Fruit fly (Drosophila melanogaster): Measurements from ENCODE around the gene Amnionless.

The Amnionless gene

DNA sequence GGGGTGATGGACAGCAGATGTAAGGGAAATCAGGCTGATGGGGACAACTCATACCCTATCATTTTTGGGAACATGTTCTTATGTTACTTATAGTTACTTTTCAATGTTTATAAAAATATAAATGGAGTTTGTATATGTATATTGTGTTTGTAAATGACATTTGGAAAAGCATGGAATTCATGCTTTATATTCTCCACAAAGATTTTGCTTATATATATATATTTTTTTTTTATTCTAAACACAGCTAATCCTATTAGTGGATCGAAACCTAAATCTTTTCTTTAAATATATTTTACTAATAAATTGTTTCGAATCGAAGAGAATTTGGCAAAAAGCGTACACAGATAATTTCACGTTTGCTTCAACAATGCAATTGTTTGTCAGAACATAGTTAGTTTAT lies at the start of gene Amnionless:
TSS of gene Amnionless (minus strand) at position 101 of the 400 bp plus-strand sequence.
- TF ChIP-seq CG8478 (optimal IDR thresholded peaks at IDR 0.05) = no peak
- no peak for TF ChIP-seq CTCF (optimal IDR thresholded peaks at IDR 0.05)

DNA sequence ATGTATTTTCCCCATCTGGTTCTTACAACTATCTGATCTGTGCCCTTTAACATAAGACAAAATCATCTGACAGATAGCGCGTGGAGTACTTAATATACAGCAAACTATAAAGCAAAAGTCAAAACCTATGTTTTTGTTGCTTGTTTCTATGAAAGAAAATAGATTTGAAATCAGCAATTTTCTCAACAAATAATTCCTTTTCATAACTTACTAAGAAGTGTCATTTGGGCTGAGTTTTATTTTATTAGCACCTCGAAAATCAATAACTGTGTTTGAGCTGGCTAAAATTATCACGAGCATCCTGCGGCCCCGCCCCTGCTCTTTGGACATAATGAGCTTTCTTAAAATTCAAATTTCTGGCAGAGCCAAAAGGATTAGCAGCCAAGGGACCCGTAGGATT lies 43.3 kb upstream of the Amnionless start, which contains the start of gene CG31921:
TSS of gene CG31921 (minus strand) at position 101 of the 400 bp plus-strand sequence.
- TF ChIP-seq CTCF (optimal IDR thresholded peaks at IDR 0.05) = no peak
- no peak for TF ChIP-seq CG8478 (optimal IDR thresholded peaks at IDR 0.05)

dm6 chr2L:329661-330060 lies 40.7 kb upstream of the Amnionless start, which contains the start of gene CG43755:
Gene CG43755 (minus strand): TSS chr2L:329761.
- no peak for TF ChIP-seq CG8478 (optimal IDR thresholded peaks at IDR 0.05)
- TF ChIP-seq CTCF (optimal IDR thresholded peaks at IDR 0.05) = no peak

DNA sequence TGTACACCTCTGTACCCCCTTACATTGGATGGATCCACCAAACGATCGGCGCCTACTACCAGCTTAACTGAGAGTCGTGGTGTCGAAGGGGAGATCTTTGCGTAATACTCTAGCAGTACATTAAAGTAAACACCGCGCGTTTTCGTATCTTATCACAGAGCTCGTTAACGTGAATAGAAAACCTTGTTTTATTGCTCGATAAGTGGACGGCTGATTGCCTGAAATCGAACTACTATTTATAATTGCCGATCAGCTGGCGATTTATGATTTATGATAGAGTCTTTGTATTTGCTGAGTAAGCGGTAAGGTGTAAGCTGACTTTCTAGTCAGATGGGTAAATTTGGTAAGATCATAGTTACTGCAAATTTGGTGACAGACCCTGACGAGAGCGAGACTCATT lies 34.0 kb upstream of the Amnionless start:
- TF ChIP-seq CTCF (optimal IDR thresholded peaks at IDR 0.05) = no peak
- no peak for TF ChIP-seq CG8478 (optimal IDR thresholded peaks at IDR 0.05)

dm6 chr2L:321793-322192 lies 32.8 kb upstream of the Amnionless start, which contains the start of gene CG33127:
Gene CG33127 (plus strand): TSS chr2L:322101.
- TF ChIP-seq CTCF (optimal IDR thresholded peaks at IDR 0.05) (no peak), CG8478 (optimal IDR thresholded peaks at IDR 0.05) (no peak)

dm6 chr2L:321148-321547 lies 32.2 kb upstream of the Amnionless start, which contains the start of gene CG11911:
Gene CG11911 (minus strand): TSS chr2L:321248.
- TF ChIP-seq CTCF (optimal IDR thresholded peaks at IDR 0.05) (no peak), CG8478 (optimal IDR thresholded peaks at IDR 0.05) (no peak)

dm6 chr2L:319745-320144 lies 30.8 kb upstream of the Amnionless start:
- TF ChIP-seq CG8478 (optimal IDR thresholded peaks at IDR 0.05) (no peak), CTCF (optimal IDR thresholded peaks at IDR 0.05) (no peak)

dm6 chr2L:319159-319558 lies 30.2 kb upstream of the Amnionless start, which contains the start of gene CG11912:
Gene CG11912 (minus strand): TSS chr2L:319259.
- TF ChIP-seq CG8478 (optimal IDR thresholded peaks at IDR 0.05) (no peak), CTCF (optimal IDR thresholded peaks at IDR 0.05) (no peak)

- no peak for TF ChIP-seq CG8478 (optimal IDR thresholded peaks at IDR 0.05)
- TF ChIP-seq CTCF (optimal IDR thresholded peaks at IDR 0.05) = no peak
These were observed 21.0 kb upstream of the Amnionless start for dm6 chr2L:309812-310431.

DNA sequence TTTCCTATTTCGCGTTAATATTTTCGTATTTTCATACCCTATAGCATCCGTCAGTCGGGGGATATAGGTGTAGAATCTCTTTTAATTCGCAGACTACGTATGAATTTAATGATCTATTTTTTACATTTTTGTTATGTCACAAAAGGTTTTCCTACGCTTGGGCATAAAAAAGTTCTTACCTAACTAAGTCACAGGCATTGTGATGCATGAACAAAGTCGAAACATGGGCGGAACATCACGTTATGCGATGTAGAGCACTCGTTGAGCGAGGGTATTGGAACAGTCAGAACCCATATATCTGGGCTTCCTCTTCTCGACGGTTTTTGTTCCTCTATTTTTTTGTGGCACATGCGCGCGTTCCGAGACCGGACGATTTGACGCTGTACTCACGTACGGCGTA lies 20.2 kb upstream of the Amnionless start:
- TF ChIP-seq CG8478 (optimal IDR thresholded peaks at IDR 0.05) = no peak
- TF ChIP-seq CTCF (optimal IDR thresholded peaks at IDR 0.05) = no peak

- TF ChIP-seq CTCF (optimal IDR thresholded peaks at IDR 0.05) (no peak), CG8478 (optimal IDR thresholded peaks at IDR 0.05) (no peak)
These were observed 19.3 kb upstream of the Amnionless start for dm6 chr2L:308194-308706.

- no peak for TF ChIP-seq CG8478 (optimal IDR thresholded peaks at IDR 0.05)
- no peak for TF ChIP-seq CTCF (optimal IDR thresholded peaks at IDR 0.05)
These were observed 18.2 kb upstream of the Amnionless start for dm6 chr2L:307129-307528.

DNA sequence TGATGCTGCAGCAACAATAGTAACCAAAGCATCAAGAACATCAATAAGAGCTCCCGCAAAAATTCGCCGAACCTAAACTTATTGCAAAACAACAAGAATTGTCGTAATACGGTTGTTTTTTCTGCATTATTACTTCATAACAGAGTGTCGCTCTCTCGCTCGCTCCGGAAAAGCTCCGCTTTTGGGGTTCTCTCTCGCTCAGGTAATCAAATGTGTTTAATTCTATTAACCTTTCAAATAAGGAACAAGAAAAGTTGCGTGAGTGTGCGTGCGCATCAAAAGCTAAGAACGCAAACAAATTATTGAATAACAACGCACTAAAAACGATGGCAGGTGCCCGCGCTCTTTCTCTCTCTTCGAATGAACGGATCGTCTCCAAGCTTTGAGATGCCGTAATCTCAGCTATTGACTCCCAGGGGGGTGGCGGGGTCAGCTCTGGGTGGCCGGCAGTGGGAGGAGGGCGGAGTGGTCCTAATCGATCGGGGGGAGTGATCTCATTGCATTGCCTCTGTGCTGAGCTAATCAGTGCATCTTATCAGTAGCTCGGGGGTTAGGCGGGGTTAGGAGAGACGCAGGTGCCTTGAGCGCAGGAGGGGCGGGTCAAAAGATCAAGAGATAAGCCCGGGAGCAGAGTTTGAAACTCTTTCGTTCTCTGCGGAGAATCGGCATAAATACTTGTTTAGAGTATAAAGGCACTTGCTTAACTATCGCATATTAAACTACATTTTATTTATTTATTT lies 17.4 kb upstream of the Amnionless start:
- TF ChIP-seq CTCF (optimal IDR thresholded peaks at IDR 0.05) (no peak), CG8478 (optimal IDR thresholded peaks at IDR 0.05) (no peak)

dm6 chr2L:305646-306045 lies 16.7 kb upstream of the Amnionless start, which contains the start of gene Plc21C:
Gene Plc21C (plus strand): TSS chr2L:305935.
- TF ChIP-seq CG8478 (optimal IDR thresholded peaks at IDR 0.05) (no peak), CTCF (optimal IDR thresholded peaks at IDR 0.05) (no peak)

dm6 chr2L:305198-305597 lies 16.3 kb upstream of the Amnionless start:
- TF ChIP-seq CG8478 (optimal IDR thresholded peaks at IDR 0.05) = no peak
- no peak for TF ChIP-seq CTCF (optimal IDR thresholded peaks at IDR 0.05)

All from S2 (cell line).